Worm (Caenorhabditis elegans) whole organism, L2 larva: ENCODE data around the gene nlp-64.

Experiments used
- C34F6.9 ChIP-seq: fragments of 150-350 bp; optimal IDR thresholded peaks from 2 replicates; lab custom pipeline; 2014; ENCODE audit warnings: missing biosample characterization, missing genetic modification characterization
- F13H6.1 ChIP-seq: sonication (generic microtip); optimal IDR thresholded peaks from 2 replicates; lab custom pipeline; 2016; ENCODE audit warnings: missing genetic modification characterization, missing compliant biosample characterization
- R02D3.7 ChIP-seq: fragments of 150-350 bp; optimal IDR thresholded peaks from 2 replicates; lab custom pipeline; 2014; ENCODE audit warnings: missing biosample characterization, missing genetic modification characterization
- Y55F3AM.14 ChIP-seq: fragments of 200-800 bp; sonication (Bioruptor generic); optimal IDR thresholded peaks from 2 replicates; lab custom pipeline; 2018; ENCODE audit warnings: mild to moderate bottlenecking, missing genetic modification characterization, missing compliant biosample characterization
- ZK546.5 ChIP-seq: sonication (generic microtip); optimal IDR thresholded peaks from 2 replicates; lab custom pipeline; 2017; ENCODE audit warnings: missing biosample characterization, missing genetic modification characterization
- alr-1 ChIP-seq: fragments of 150-350 bp; optimal IDR thresholded peaks from 2 replicates; lab custom pipeline; 2014; ENCODE audit warnings: missing biosample characterization, missing genetic modification characterization
- ama-1 ChIP-seq: fragments of 150-350 bp; optimal IDR thresholded peaks from 2 replicates; lab custom pipeline; 2018; ENCODE audit warnings: inconsistent platforms
- ceh-16 ChIP-seq: fragments of 150-350 bp; optimal IDR thresholded peaks from 2 replicates; lab custom pipeline; 2014; ENCODE audit warnings: missing biosample characterization, missing genetic modification characterization
- crh-2 ChIP-seq: sonication (generic microtip); optimal IDR thresholded peaks from 2 replicates; lab custom pipeline; 2017; ENCODE audit warnings: missing biosample characterization, missing genetic modification characterization
- dmd-4 ChIP-seq: sonication (generic microtip); optimal IDR thresholded peaks from 2 replicates; lab custom pipeline; 2017; ENCODE audit warnings: missing biosample characterization, missing genetic modification characterization
- egl-27 ChIP-seq: sonication (generic microtip); optimal IDR thresholded peaks from 3 replicates; lab custom pipeline; 2017; ENCODE audit warnings: missing biosample characterization, missing genetic modification reagents, missing genetic modification characterization
- elt-1 ChIP-seq: fragments of 150-350 bp; optimal IDR thresholded peaks from 2 replicates; lab custom pipeline; 2014; ENCODE audit warnings: missing biosample characterization, missing genetic modification characterization
- fos-1 ChIP-seq: fragments of 150-350 bp; optimal IDR thresholded peaks from 2 replicates; lab custom pipeline; 2014; ENCODE audit warnings: missing biosample characterization, missing genetic modification characterization
- gmeb-1 ChIP-seq: fragments of 150-350 bp; optimal IDR thresholded peaks from 2 replicates; lab custom pipeline; 2014; ENCODE audit warnings: missing biosample characterization, missing genetic modification characterization
- lin-11 ChIP-seq: fragments of 150-350 bp; sonication (generic microtip); optimal IDR thresholded peaks from 2 replicates; lab custom pipeline; 2014; ENCODE audit warnings: missing biosample characterization, missing genetic modification characterization, inconsistent platforms, mixed read lengths
- lin-13 ChIP-seq: fragments of 150-350 bp; optimal IDR thresholded peaks from 2 replicates; lab custom pipeline; 2014; ENCODE audit warnings: missing biosample characterization, missing genetic modification reagents, missing genetic modification characterization
- lsy-2 ChIP-seq, 2 experiments: fragments of 150-350 bp in 1 of 2; sonication (generic microtip) in 1 of 2; optimal IDR thresholded peaks; 2 replicates each; lab custom pipeline; 2014 to 2017; ENCODE audit warnings: missing biosample characterization in 2 of 2, missing genetic modification characterization in 2 of 2
- mab-5 ChIP-seq: fragments of 150-350 bp; optimal IDR thresholded peaks from 2 replicates; lab custom pipeline; 2014; ENCODE audit warnings: missing biosample characterization, missing genetic modification characterization
- mbf-1 ChIP-seq: sonication (generic microtip); optimal IDR thresholded peaks from 2 replicates; lab custom pipeline; 2017; ENCODE audit warnings: missing biosample characterization, missing genetic modification characterization
- mdl-1 ChIP-seq, 2 experiments: fragments of 150-350 bp in 1 of 2; sonication (generic microtip) in 1 of 2; optimal IDR thresholded peaks; 2 replicates each; lab custom pipeline; 2017; ENCODE audit warnings: missing biosample characterization in 2 of 2, missing genetic modification characterization in 2 of 2
- nhr-10 ChIP-seq: sonication (generic microtip); optimal IDR thresholded peaks from 2 replicates; lab custom pipeline; 2017; ENCODE audit warnings: missing biosample characterization, missing genetic modification characterization
- nhr-11 ChIP-seq: fragments of 150-350 bp; optimal IDR thresholded peaks from 2 replicates; lab custom pipeline; 2014; ENCODE audit warnings: missing biosample characterization, missing genetic modification characterization
- nhr-12 ChIP-seq: fragments of 150-350 bp; optimal IDR thresholded peaks from 2 replicates; lab custom pipeline; 2014; ENCODE audit warnings: missing biosample characterization, missing genetic modification characterization
- nhr-129 ChIP-seq: fragments of 150-350 bp; optimal IDR thresholded peaks from 2 replicates; lab custom pipeline; 2014; ENCODE audit warnings: missing biosample characterization, missing genetic modification characterization
- nhr-21 ChIP-seq: fragments of 150-350 bp; optimal IDR thresholded peaks from 2 replicates; lab custom pipeline; 2014; ENCODE audit warnings: missing biosample characterization, missing genetic modification characterization
- nhr-23 ChIP-seq: fragments of 150-350 bp; optimal IDR thresholded peaks from 2 replicates; lab custom pipeline; 2014; ENCODE audit warnings: missing biosample characterization, missing genetic modification reagents, missing genetic modification characterization
- nhr-237 ChIP-seq: fragments of 150-350 bp; optimal IDR thresholded peaks from 2 replicates; lab custom pipeline; 2014; ENCODE audit warnings: missing biosample characterization, missing genetic modification characterization
- nhr-25 ChIP-seq: fragments of 150-350 bp; sonication (generic microtip); optimal IDR thresholded peaks from 3 replicates; lab custom pipeline; 2014; ENCODE audit warnings: missing biosample characterization, missing genetic modification characterization
- nhr-77 ChIP-seq: fragments of 150-350 bp; optimal IDR thresholded peaks from 2 replicates; lab custom pipeline; 2014; ENCODE audit warnings: missing biosample characterization, missing genetic modification characterization
- peb-1 ChIP-seq: fragments of 150-350 bp; optimal IDR thresholded peaks from 2 replicates; lab custom pipeline; 2014; ENCODE audit warnings: missing biosample characterization, missing genetic modification characterization
- sem-4 ChIP-seq: fragments of 150-350 bp; optimal IDR thresholded peaks from 2 replicates; lab custom pipeline; 2014; ENCODE audit warnings: missing biosample characterization, missing genetic modification reagents, missing genetic modification characterization
- skn-1 ChIP-seq: sonication (generic microtip); optimal IDR thresholded peaks from 2 replicates; lab custom pipeline; 2017; ENCODE audit warnings: missing biosample characterization, missing genetic modification characterization
- sma-3 ChIP-seq: sonication (generic microtip); optimal IDR thresholded peaks from 2 replicates; lab custom pipeline; 2016; ENCODE audit warnings: missing genetic modification reagents, missing genetic modification characterization, missing compliant biosample characterization
- sma-9 ChIP-seq, 2 experiments: fragments of 150-350 bp in 1 of 2; sonication (generic microtip) in 1 of 2; optimal IDR thresholded peaks; 2 replicates each; lab custom pipeline; 2014 to 2016; ENCODE audit warnings: missing genetic modification characterization in 2 of 2, mild to moderate bottlenecking in 1 of 2, missing biosample characterization in 1 of 2, missing compliant biosample characterization in 1 of 2, missing genetic modification reagents in 1 of 2, moderate library complexity in 1 of 2
- snpc-4 ChIP-seq: fragments of 150-350 bp; optimal IDR thresholded peaks from 2 replicates; lab custom pipeline; 2014; ENCODE audit warnings: missing biosample characterization, missing genetic modification characterization
- unc-39 ChIP-seq: fragments of 150-350 bp; optimal IDR thresholded peaks from 2 replicates; lab custom pipeline; 2014; ENCODE audit warnings: missing biosample characterization, missing genetic modification characterization
- unc-55 ChIP-seq: fragments of 150-350 bp; sonication (generic microtip); optimal IDR thresholded peaks from 3 replicates; lab custom pipeline; 2014; ENCODE audit warnings: missing biosample characterization, missing genetic modification reagents, missing genetic modification characterization
- unc-62 ChIP-seq: fragments of 150-350 bp; optimal IDR thresholded peaks from 2 replicates; lab custom pipeline; 2014; ENCODE audit warnings: missing biosample characterization, missing genetic modification reagents, missing genetic modification characterization
- zag-1 ChIP-seq: fragments of 150-350 bp; optimal IDR thresholded peaks from 2 replicates; lab custom pipeline; 2014; ENCODE audit warnings: missing biosample characterization, missing genetic modification characterization
- ztf-1 ChIP-seq: fragments of 200-800 bp; sonication (Bioruptor generic); conservative IDR thresholded peaks from 2 replicates; pipeline ENCODE4 v1.3.6; 2022; ENCODE audit warnings: missing genetic modification characterization, missing compliant biosample characterization
- ztf-4 ChIP-seq: fragments of 150-350 bp; optimal IDR thresholded peaks from 2 replicates; lab custom pipeline; 2014; ENCODE audit warnings: missing biosample characterization, missing genetic modification characterization

Gene nlp-64

ce11 chrX:328736-329135, 17.6 kb upstream of the nlp-64 start:
- no peak for TF ChIP-seq gmeb-1
- TF ChIP-seq peb-1 (tag; lab: Kevin White, UChicago): no peak
- no peak for TF ChIP-seq ztf-1 (GFP tag; lab: Robert Waterston, UW)
- TF ChIP-seq zag-1 (tag; lab: Kevin White, UChicago): no peak
- TF ChIP-seq nhr-25 (tag; lab: Kevin White, UChicago): no peak
- TF ChIP-seq dmd-4 (tag; lab: Kevin White, UChicago): no peak
- no peak for TF ChIP-seq C34F6.9 (tag; lab: Kevin White, UChicago)
- TF ChIP-seq sma-3 (GFP tag; lab: Kevin White, UChicago): no peak
- no peak for TF ChIP-seq elt-1 (tag; lab: Kevin White, UChicago)
- no peak for TF ChIP-seq fos-1 (tag; lab: Kevin White, UChicago)
- no peak for TF ChIP-seq ZK546.5 (tag; lab: Kevin White, UChicago)

DNA sequence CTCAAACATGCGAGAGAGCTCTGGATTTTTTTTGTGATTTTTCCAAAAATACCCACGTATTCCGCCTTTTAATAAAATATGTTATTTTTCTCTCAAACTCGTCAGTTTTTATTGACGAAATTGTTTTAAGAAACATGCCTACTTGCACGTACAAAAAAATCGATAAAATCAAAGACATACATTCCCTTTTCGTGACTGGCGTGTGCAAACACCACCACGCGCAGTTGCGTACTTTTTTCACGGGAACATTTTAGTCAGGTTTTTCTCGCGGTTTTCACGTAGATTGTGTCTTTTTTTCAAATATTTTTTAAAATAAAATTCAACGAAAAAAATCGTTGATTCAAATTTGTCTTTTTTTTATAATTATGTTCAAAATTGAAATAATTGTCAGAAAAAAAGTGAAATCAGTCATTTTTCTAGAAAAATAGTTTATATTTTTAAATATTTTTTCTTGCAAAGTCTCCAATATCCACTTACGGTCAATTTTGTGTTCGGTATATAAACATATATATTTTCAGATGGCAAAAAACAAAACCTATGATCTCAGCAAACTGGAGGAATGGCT, 14.6 kb upstream of the nlp-64 start, which contains the start of gene M02E1.1:
TSS of gene M02E1.1 (plus strand) at position 515 of the 565 bp plus-strand sequence.
- TF ChIP-seq mbf-1 (tag; lab: Kevin White, UChicago) (no peak), crh-2 (peak; percentile 26), nhr-10 (tag; lab: Kevin White, UChicago) (no peak), lsy-2 (tag; optimal IDR thresholded peaks at IDR 0.05; lab: Kevin White, UChicago) (peak in 1 of 2 experiments; percentile 48), dmd-4 (tag; lab: Kevin White, UChicago) (no peak), ceh-16 (tag; lab: Kevin White, UChicago) (no peak), nhr-25 (tag; lab: Kevin White, UChicago) (peak; percentile 18), nhr-21 (tag; lab: Kevin White, UChicago) (no peak), unc-62 (GFP tag; lab: Kevin White, UChicago) (no peak), fos-1 (tag; lab: Kevin White, UChicago) (peak; percentile 40), ZK546.5 (tag; lab: Kevin White, UChicago) (no peak), F13H6.1 (tag; lab: Kevin White, UChicago) (peak; percentile 8), mdl-1 (tag; optimal IDR thresholded peaks at IDR 0.05; lab: Kevin White, UChicago) (no peak), unc-55 (peak; percentile 43), nhr-23 (no peak), lin-13 (peak; percentile 8), alr-1 (tag; lab: Kevin White, UChicago) (no peak), gmeb-1 (peak; percentile 24), egl-27 (no peak), unc-39 (tag; lab: Kevin White, UChicago) (no peak), C34F6.9 (tag; lab: Kevin White, UChicago) (peak; percentile 54), ztf-4 (no peak), skn-1 (tag; lab: Kevin White, UChicago) (no peak), nhr-11 (tag; lab: Kevin White, UChicago) (no peak), nhr-129 (tag; lab: Kevin White, UChicago) (peak; percentile 32), mab-5 (tag; lab: Kevin White, UChicago) (no peak)

ce11 chrX:324021-324420, 12.9 kb upstream of the nlp-64 start:
- TF ChIP-seq crh-2 (peak; percentile 87), nhr-129 (tag; lab: Kevin White, UChicago) (peak; percentile 77), egl-27 (peak; percentile 22), snpc-4 (no peak), lin-11 (tag; lab: Kevin White, UChicago) (peak; percentile 72), nhr-21 (tag; lab: Kevin White, UChicago) (peak; percentile 20), nhr-12 (tag; lab: Kevin White, UChicago) (no peak), fos-1 (tag; lab: Kevin White, UChicago) (peak; percentile 54), nhr-77 (tag; lab: Kevin White, UChicago) (no peak), nhr-237 (tag; lab: Kevin White, UChicago) (no peak), elt-1 (tag; lab: Kevin White, UChicago) (no peak), unc-39 (tag; lab: Kevin White, UChicago) (no peak), unc-55 (peak; percentile 72), sem-4 (tag; lab: Kevin White, UChicago) (peak; percentile 12), alr-1 (tag; lab: Kevin White, UChicago) (no peak), F13H6.1 (tag; lab: Kevin White, UChicago) (peak; percentile 53), lin-13 (peak; percentile 42), nhr-23 (no peak), dmd-4 (tag; lab: Kevin White, UChicago) (no peak), lsy-2 (tag; optimal IDR thresholded peaks at IDR 0.05; lab: Kevin White, UChicago) (peak in 1 of 2 experiments; percentile 67), zag-1 (tag; lab: Kevin White, UChicago) (peak; percentile 46), mab-5 (tag; lab: Kevin White, UChicago) (no peak), R02D3.7 (no peak), Y55F3AM.14 (GFP tag; lab: Kevin White, UChicago) (no peak), ama-1 (lab: Kevin White, UChicago) (peak; percentile 7), sma-9 (GFP tag; optimal IDR thresholded peaks at IDR 0.05; lab: Kevin White, UChicago) (peak; percentile 64), sma-9 (tag; optimal IDR thresholded peaks at IDR 0.05; lab: Kevin White, UChicago) (no peak), nhr-11 (tag; lab: Kevin White, UChicago) (no peak), nhr-10 (tag; lab: Kevin White, UChicago) (no peak), mdl-1 (tag; optimal IDR thresholded peaks at IDR 0.05; lab: Kevin White, UChicago) (peak; percentile 84 to 96), C34F6.9 (tag; lab: Kevin White, UChicago) (peak; percentile 83)
- TF ChIP-seq, all 48 proteins: peak for 16
